Fruit fly (Drosophila melanogaster): ENCODE data around the gene IFT46.

IFT46 gene

dm6 chr2L:18626987-18627386, 11.1 kb upstream of the IFT46 start (continued):
- TF ChIP-seq tgo (GFP tag; IDR thresholded peaks at IDR 0.05) (peak; percentile 34; the same call in 2 of the 3 replicates), CG15011 (GFP tag; optimal IDR thresholded peaks at IDR 0.05) (peak; percentile 81), CG7987 (GFP tag; optimal IDR thresholded peaks at IDR 0.05) (peak; percentile 93), Bteb2 (GFP tag; optimal IDR thresholded peaks at IDR 0.05) (peak; percentile 79), sug (tag; optimal IDR thresholded peaks at IDR 0.05) (peak; percentile 74), MBD-R2 (GFP tag; IDR thresholded peaks at IDR 0.05) (peak; percentile 10; the same call in 1 of the 2 replicates), CG9609 (GFP tag; optimal IDR thresholded peaks at IDR 0.05) (peak; percentile 56), stc (GFP tag; IDR thresholded peaks at IDR 0.05) (peak; percentile 52; the same call in 1 of the 2 replicates), lilli (GFP tag; optimal IDR thresholded peaks at IDR 0.05) (peak; percentile 69), Hmx (GFP tag; optimal IDR thresholded peaks at IDR 0.05) (no peak), Eip74EF (GFP tag; optimal IDR thresholded peaks at IDR 0.05) (peak in 1 of 2 experiments; percentile 92), dmrt99B (tag; optimal IDR thresholded peaks at IDR 0.05) (peak; percentile 69), yki (optimal IDR thresholded peaks at IDR 0.05) (no peak), bsh (GFP tag; optimal IDR thresholded peaks at IDR 0.05) (peak in 1 of 2 experiments; percentile 84), CG4617 (GFP tag; optimal IDR thresholded peaks at IDR 0.05; ENCODE audit: borderline replicate concordance) (no peak), CG4282 (GFP tag; optimal IDR thresholded peaks at IDR 0.05) (peak; percentile 56), zf30C (GFP tag; optimal IDR thresholded peaks at IDR 0.05) (no peak), CG10543 (GFP tag; optimal IDR thresholded peaks at IDR 0.05) (peak; percentile 89), HLH3B (GFP tag; IDR thresholded peaks at IDR 0.05) (peak; percentile 75; the same call in 1 of the 2 replicates), ATbp (GFP tag; optimal IDR thresholded peaks at IDR 0.05) (peak; percentile 98), H2.0 (GFP tag; IDR thresholded peaks at IDR 0.05) (peak; percentile 57), rib (GFP tag; IDR thresholded peaks at IDR 0.05) (peak; percentile 77), CG13624 (GFP tag; optimal IDR thresholded peaks at IDR 0.05) (peak; percentile 78), zen (tag; optimal IDR thresholded peaks at IDR 0.05) (peak; percentile 17), B-H1 (GFP tag; IDR thresholded peaks at IDR 0.05) (peak; percentile 32; the same call in 1 of the 3 replicates), Hand (GFP tag; optimal IDR thresholded peaks at IDR 0.05) (peak; percentile 85), tap (tag; optimal IDR thresholded peaks at IDR 0.05) (peak; percentile 36), YL-1 (GFP tag; optimal IDR thresholded peaks at IDR 0.05) (peak; percentile 75), br (optimal IDR thresholded peaks at IDR 0.05) (no peak), CG1792 (GFP tag; optimal IDR thresholded peaks at IDR 0.05) (peak; percentile 94), CG32767 (GFP tag; IDR thresholded peaks at IDR 0.05) (peak; percentile 65), ind (GFP tag; optimal IDR thresholded peaks at IDR 0.05) (peak; percentile 11), slou (GFP tag; optimal IDR thresholded peaks at IDR 0.05) (peak; percentile 12), GATAe (GFP tag; conservative IDR thresholded peaks at IDR 0.05) (0 out of 2 replicates have a peak, but pooled peaks have one; percentile 12), lov (optimal IDR thresholded peaks at IDR 0.05) (no peak), lov (GFP tag; IDR thresholded peaks at IDR 0.05) (0 out of 3 replicates have a peak, but pooled peaks have one; percentile 59), CG34224 (GFP tag; IDR thresholded peaks at IDR 0.05; ENCODE audit: partially characterized antibody) (no peak), Hr78 (GFP tag; optimal IDR thresholded peaks at IDR 0.05) (peak in 1 of 2 experiments; percentile 69), sens-2 (GFP tag; IDR thresholded peaks at IDR 0.05) (0 out of 2 replicates have a peak, but pooled peaks have one; percentile 10), pho (GFP tag; optimal IDR thresholded peaks at IDR 0.05) (peak; percentile 85), Dad (GFP tag; optimal IDR thresholded peaks at IDR 0.05) (peak; percentile 75), Antp (GFP tag; optimal IDR thresholded peaks at IDR 0.05) (peak; percentile 64), Blimp-1 (GFP tag; optimal IDR thresholded peaks at IDR 0.05) (peak; percentile 77), Doc2 (GFP tag; IDR thresholded peaks at IDR 0.05) (no peak), Atf3 (GFP tag; optimal IDR thresholded peaks at IDR 0.05) (peak; percentile 79), MESR4 (GFP tag; optimal IDR thresholded peaks at IDR 0.05) (peak; percentile 9), HLH54F (GFP tag; optimal IDR thresholded peaks at IDR 0.05) (peak; percentile 24), Tbp (GFP tag; optimal IDR thresholded peaks at IDR 0.05) (no peak), CG17385 (GFP tag; optimal IDR thresholded peaks at IDR 0.05) (peak; percentile 74), CkIIα-i1 (GFP tag; IDR thresholded peaks at IDR 0.05) (0 out of 2 replicates have a peak, but pooled peaks have one; percentile 26), Bdp1 (GFP tag; optimal IDR thresholded peaks at IDR 0.05) (peak; percentile 82)
